Fruit fly (Drosophila melanogaster) whole organism, pupa: ENCODE results near the gene CG5704.

Source experiments
- CG10348 ChIP-seq: fragments of 200-800 bp; sonication (Bioruptor generic); IDR thresholded peaks from 2 replicates; pipeline ENCODE4 v1.3.6; 2022; ENCODE audit warnings: missing biosample characterization, missing genetic modification characterization
- CG12605 ChIP-seq: fragments of 200-800 bp; sonication (Bioruptor generic); IDR thresholded peaks from 2 replicates; pipeline ENCODE4 v1.3.6; 2022; ENCODE audit warnings: missing biosample characterization, missing genetic modification characterization
- CG13204 ChIP-seq: fragments of 200-800 bp; sonication (Bioruptor generic); optimal IDR thresholded peaks from 2 replicates; lab custom pipeline; 2018; ENCODE audit warnings: missing biosample characterization, mild to moderate bottlenecking, missing genetic modification characterization, moderate library complexity
- CG14655 ChIP-seq: fragments of 200-800 bp; sonication (Bioruptor generic); optimal IDR thresholded peaks from 3 replicates; lab custom pipeline; 2017; ENCODE audit warnings: mild to moderate bottlenecking, missing biosample characterization, missing genetic modification reagents, missing genetic modification characterization
- CG15710 ChIP-seq: fragments of 200-800 bp; sonication (Bioruptor generic); optimal IDR thresholded peaks from 2 replicates; lab custom pipeline; 2018; ENCODE audit warnings: missing biosample characterization, mild to moderate bottlenecking, missing genetic modification characterization, moderate library complexity
- CG17806 ChIP-seq: fragments of 200-800 bp; sonication (Bioruptor generic); optimal IDR thresholded peaks from 2 replicates; lab custom pipeline; 2018; ENCODE audit warnings: missing biosample characterization, mild to moderate bottlenecking, missing genetic modification characterization, moderate library complexity
- CG32121 ChIP-seq: fragments of 200-800 bp; sonication (Bioruptor generic); IDR thresholded peaks from 2 replicates; pipeline ENCODE4 v1.3.6; 2022; ENCODE audit warnings: missing biosample characterization, missing genetic modification characterization
- CG34367 ChIP-seq: fragments of 200-800 bp; sonication (Bioruptor generic); optimal IDR thresholded peaks from 2 replicates; lab custom pipeline; 2018; ENCODE audit warnings: missing biosample characterization, mild to moderate bottlenecking, missing genetic modification characterization
- CG4496 ChIP-seq: fragments of 200-800 bp; sonication (Bioruptor generic); IDR thresholded peaks from 3 replicates; pipeline ENCODE4 v1.3.6; 2022; ENCODE audit warnings: missing biosample characterization, missing genetic modification characterization
- CG8159 ChIP-seq: fragments of 200-800 bp; sonication (Bioruptor generic); optimal IDR thresholded peaks from 3 replicates; lab custom pipeline; 2018; ENCODE audit warnings: missing biosample characterization, mild to moderate bottlenecking, missing genetic modification characterization, moderate library complexity
- CG8301 ChIP-seq: fragments of 200-800 bp; sonication (Bioruptor generic); optimal IDR thresholded peaks from 2 replicates; lab custom pipeline; 2018; ENCODE audit warnings: missing biosample characterization, mild to moderate bottlenecking, missing genetic modification characterization
- CG9948 ChIP-seq: fragments of 200-800 bp; sonication (Bioruptor generic); optimal IDR thresholded peaks from 2 replicates; lab custom pipeline; 2018; ENCODE audit warnings: missing biosample characterization, mild to moderate bottlenecking, missing genetic modification characterization, moderate library complexity
- D1 ChIP-seq: fragments of 200-800 bp; sonication (Bioruptor generic); optimal IDR thresholded peaks from 2 replicates; lab custom pipeline; 2018; ENCODE audit warnings: missing biosample characterization, mild to moderate bottlenecking, missing genetic modification characterization, moderate library complexity
- EcR ChIP-seq: fragments of 200-800 bp; sonication (Bioruptor generic); optimal IDR thresholded peaks from 3 replicates; lab custom pipeline; 2019; ENCODE audit warnings: missing biosample characterization, missing genetic modification characterization, mild to moderate bottlenecking, moderate library complexity, missing genetic modification reagents
- Ets98B ChIP-seq: fragments of 200-800 bp; sonication (Bioruptor generic); IDR thresholded peaks from 2 replicates; pipeline ENCODE4 v1.3.6; 2022; ENCODE audit warnings: missing biosample characterization, missing genetic modification characterization
- Pif1A ChIP-seq: fragments of 200-800 bp; sonication (Bioruptor generic); optimal IDR thresholded peaks from 3 replicates; lab custom pipeline; 2016; ENCODE audit warnings: missing biosample characterization, missing genetic modification characterization
- Pif1B ChIP-seq: fragments of 200-800 bp; sonication (Bioruptor generic); optimal IDR thresholded peaks from 3 replicates; lab custom pipeline; 2016; ENCODE audit warnings: missing biosample characterization, missing genetic modification characterization
- Snoo ChIP-seq: fragments of 200-800 bp; sonication (Bioruptor generic); optimal IDR thresholded peaks from 3 replicates; lab custom pipeline; 2017; ENCODE audit warnings: missing biosample characterization, mild to moderate bottlenecking, missing genetic modification characterization, inconsistent platforms
- fd96Ca ChIP-seq: fragments of 200-800 bp; sonication (Bioruptor generic); IDR thresholded peaks from 3 replicates; pipeline ENCODE4 v1.3.6; 2022; ENCODE audit warnings: missing biosample characterization, missing genetic modification characterization
- gl ChIP-seq: fragments of 200-800 bp; sonication (Bioruptor generic); optimal IDR thresholded peaks from 2 replicates; lab custom pipeline; 2018; ENCODE audit warnings: missing biosample characterization, mild to moderate bottlenecking, missing genetic modification characterization
- rn ChIP-seq: fragments of 200-800 bp; sonication (Bioruptor generic); IDR thresholded peaks from 2 replicates; pipeline ENCODE4 v1.3.6; 2022; ENCODE audit warnings: missing biosample characterization, missing genetic modification characterization

Gene CG5704

dm6 chr3L:2163608-2164007, 7.2 kb downstream of the CG5704 start, which contains the start of gene CG15822:
Gene CG15822 (minus strand): TSS chr3L:2163863.
- TF ChIP-seq CG14655 (GFP tag; lab: Kevin White, UChicago) (no peak), CG15710 (tag; lab: Kevin White, UChicago) (no peak), D1 (tag; lab: Kevin White, UChicago) (no peak)

dm6 chr3L:2162623-2163022, 8.1 kb downstream of the CG5704 start:
- peak; percentile 58 for TF ChIP-seq Ets98B (GFP tag; lab: Robert Waterston, UW)
- peak; percentile 15 for TF ChIP-seq CG15710 (tag; lab: Kevin White, UChicago)
- TF ChIP-seq CG32121 (GFP tag; lab: Robert Waterston, UW) = peak; percentile 53
- 0 out of 2 replicates have a peak, but pooled peaks have one; percentile 18 for TF ChIP-seq CG12605
- TF ChIP-seq CG9948 (tag; lab: Kevin White, UChicago) = peak; percentile 30
- peak; percentile 78 for TF ChIP-seq CG8301 (tag; lab: Kevin White, UChicago)
- TF ChIP-seq CG8159 = peak; percentile 43
- TF ChIP-seq CG17806 = peak; percentile 43
- no peak for TF ChIP-seq EcR
- no peak for TF ChIP-seq Pif1B
- TF ChIP-seq fd96Ca (GFP tag; lab: Robert Waterston, UW) = peak; percentile 20; the same call in 1 of the 3 replicates
- no peak for TF ChIP-seq CG34367 (tag; lab: Kevin White, UChicago)
- TF ChIP-seq CG14655 (GFP tag; lab: Kevin White, UChicago) = peak; percentile 86
- TF ChIP-seq CG4496 (GFP tag; lab: Robert Waterston, UW) = peak; percentile 60
- no peak for TF ChIP-seq gl (tag; lab: Kevin White, UChicago)

- TF ChIP-seq rn (GFP tag; lab: Robert Waterston, UW) (peak; percentile 90), fd96Ca (GFP tag; lab: Robert Waterston, UW) (peak; percentile 98), CG8159 (peak; percentile 72), Pif1A (peak; percentile 87), CG10348 (GFP tag; lab: Robert Waterston, UW) (peak; percentile 83), EcR (no peak), CG4496 (GFP tag; lab: Robert Waterston, UW) (peak; percentile 97), D1 (tag; lab: Kevin White, UChicago) (peak; percentile 6), Pif1B (peak; percentile 80), CG12605 (peak; percentile 91), gl (tag; lab: Kevin White, UChicago) (peak; percentile 36), CG14655 (GFP tag; lab: Kevin White, UChicago) (peak; percentile 95), CG8301 (tag; lab: Kevin White, UChicago) (peak; percentile 93), CG13204 (GFP tag; lab: Kevin White, UChicago) (no peak), CG15710 (tag; lab: Kevin White, UChicago) (peak; percentile 68), Snoo (tag; lab: Kevin White, UChicago) (peak; percentile 82), CG32121 (GFP tag; lab: Robert Waterston, UW) (peak; percentile 95), Ets98B (GFP tag; lab: Robert Waterston, UW) (peak; percentile 98), CG17806 (peak; percentile 86), CG9948 (tag; lab: Kevin White, UChicago) (peak; percentile 74), CG34367 (tag; lab: Kevin White, UChicago) (peak; percentile 53)
These were observed 8.8 kb downstream of the CG5704 start for dm6 chr3L:2162019-2162418.

dm6 chr3L:2159817-2160216, 11.0 kb downstream of the CG5704 start:
- TF ChIP-seq fd96Ca (GFP tag; lab: Robert Waterston, UW) = no peak

dm6 chr3L:2158689-2159310, 12.0 kb downstream of the CG5704 start:
- TF ChIP-seq CG9948 (tag; lab: Kevin White, UChicago) (peak; percentile 12), CG32121 (GFP tag; lab: Robert Waterston, UW) (no peak), CG34367 (tag; lab: Kevin White, UChicago) (no peak), CG12605 (no peak), CG10348 (GFP tag; lab: Robert Waterston, UW) (no peak), fd96Ca (GFP tag; lab: Robert Waterston, UW) (no peak), rn (GFP tag; lab: Robert Waterston, UW) (no peak), Pif1A (peak; percentile 8), CG8301 (tag; lab: Kevin White, UChicago) (peak; percentile 38), Pif1B (no peak), Ets98B (GFP tag; lab: Robert Waterston, UW) (peak; percentile 28; the same call in 1 of the 2 replicates), CG15710 (tag; lab: Kevin White, UChicago) (no peak), gl (tag; lab: Kevin White, UChicago) (no peak), CG14655 (GFP tag; lab: Kevin White, UChicago) (peak; percentile 26), CG4496 (GFP tag; lab: Robert Waterston, UW) (no peak), CG8159 (peak; percentile 20), CG13204 (GFP tag; lab: Kevin White, UChicago) (no peak)

dm6 chr3L:2157427-2157931, 13.3 kb downstream of the CG5704 start:
- TF ChIP-seq CG10348 (GFP tag; lab: Robert Waterston, UW) = no peak
- TF ChIP-seq Snoo (tag; lab: Kevin White, UChicago) = no peak
- TF ChIP-seq fd96Ca (GFP tag; lab: Robert Waterston, UW) = no peak
- TF ChIP-seq Pif1B = no peak
- no peak for TF ChIP-seq CG15710 (tag; lab: Kevin White, UChicago)
- TF ChIP-seq CG8159 = no peak
- TF ChIP-seq CG4496 (GFP tag; lab: Robert Waterston, UW) = 0 out of 3 replicates have a peak, but pooled peaks have one; percentile 10
- TF ChIP-seq CG17806 = no peak
- TF ChIP-seq CG34367 (tag; lab: Kevin White, UChicago) = no peak
- TF ChIP-seq EcR = peak; percentile 47
- no peak for TF ChIP-seq Pif1A
- no peak for TF ChIP-seq D1 (tag; lab: Kevin White, UChicago)
- TF ChIP-seq rn (GFP tag; lab: Robert Waterston, UW) = no peak
- TF ChIP-seq CG8301 (tag; lab: Kevin White, UChicago) = no peak
- TF ChIP-seq gl (tag; lab: Kevin White, UChicago) = no peak
- no peak for TF ChIP-seq CG14655 (GFP tag; lab: Kevin White, UChicago)
- no peak for TF ChIP-seq Ets98B (GFP tag; lab: Robert Waterston, UW)
- no peak for TF ChIP-seq CG32121 (GFP tag; lab: Robert Waterston, UW)
- TF ChIP-seq CG9948 (tag; lab: Kevin White, UChicago) = no peak
- peak; percentile 47 for TF ChIP-seq CG13204 (GFP tag; lab: Kevin White, UChicago)
- no peak for TF ChIP-seq CG12605
